Fruit fly (Drosophila melanogaster) whole organism, wandering third instar larva: ENCODE data around the gene ct.

Experiments
- GATAd ChIP-seq: sonication (Bioruptor generic); optimal IDR thresholded peaks from 2 replicates; lab custom pipeline; 2016; ENCODE audit warnings: missing biosample characterization, missing genetic modification characterization
- HLH106 ChIP-seq: fragments of 200-800 bp; optimal IDR thresholded peaks from 3 replicates; lab custom pipeline; 2019; ENCODE audit warnings: missing biosample characterization, mild to moderate bottlenecking, missing genetic modification characterization, moderate library complexity
- N ChIP-seq: fragments of >200 bp; optimal IDR thresholded peaks from 2 replicates; lab custom pipeline; 2018; ENCODE audit warnings: missing biosample characterization, missing external identifiers, missing genetic modification characterization
- br ChIP-seq: fragments of 200-800 bp; sonication (Bioruptor generic); optimal IDR thresholded peaks from 2 replicates; lab custom pipeline; 2016; ENCODE audit warnings: missing biosample characterization, missing genetic modification characterization
- dmrt93B ChIP-seq: fragments of 200-800 bp; sonication (Bioruptor generic); optimal IDR thresholded peaks from 2 replicates; lab custom pipeline; 2018; ENCODE audit warnings: missing biosample characterization, mild to moderate bottlenecking, missing genetic modification characterization
- dsf ChIP-seq: sonication (Bioruptor generic); optimal IDR thresholded peaks from 2 replicates; lab custom pipeline; 2016; ENCODE audit warnings: missing biosample characterization, missing genetic modification characterization, borderline replicate concordance
- ey ChIP-seq: fragments of 200-800 bp; sonication (Bioruptor generic); optimal IDR thresholded peaks from 2 replicates; lab custom pipeline; 2016; ENCODE audit warnings: missing biosample characterization, missing genetic modification characterization

DNA sequence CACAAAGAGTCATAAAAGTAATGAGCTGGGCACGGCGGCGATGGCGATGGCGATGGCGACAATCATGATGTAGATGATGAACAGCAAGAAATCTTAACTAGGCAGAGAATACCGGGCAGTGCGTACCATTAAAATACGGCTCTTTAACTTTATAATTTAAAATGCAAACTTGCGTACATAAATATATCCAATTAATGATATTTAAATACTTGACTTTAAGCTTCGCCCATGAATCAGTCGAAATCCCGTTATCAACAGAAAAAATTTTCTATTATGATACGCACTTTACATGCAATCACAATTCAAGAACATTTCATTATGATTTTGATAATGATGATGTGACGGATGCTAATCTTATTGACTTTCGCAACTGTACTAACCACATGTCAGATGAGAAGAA lies 29.2 kb upstream of the ct start:
- TF ChIP-seq HLH106 (tag; lab: Kevin White, UChicago) (no peak), GATAd (GFP tag; lab: Kevin White, UChicago) (no peak), dsf (GFP tag; lab: Kevin White, UChicago) (no peak), dmrt93B (GFP tag; lab: Kevin White, UChicago) (no peak), N (GFP tag; lab: Kevin White, UChicago) (no peak), br (GFP tag; lab: Kevin White, UChicago) (no peak), ey (no peak)
